Worm (Caenorhabditis elegans) whole organism, L1 larva: ENCODE measurements around the gene cdd-1.
A peak's percentile ranks its signal among the peaks of the same experiment; 100 is the strongest.

Experiments used
- C04F5.9 ChIP-seq: sonication (generic microtip); optimal IDR thresholded peaks from 2 replicates; lab custom pipeline; 2016; ENCODE audit warnings: missing genetic modification characterization, missing compliant biosample characterization
- C16A3.4 ChIP-seq: fragments of 150-350 bp; optimal IDR thresholded peaks from 2 replicates; lab custom pipeline; 2014; ENCODE audit warnings: missing biosample characterization, missing genetic modification characterization
- F16B12.6 ChIP-seq: fragments of 150-350 bp; optimal IDR thresholded peaks from 2 replicates; lab custom pipeline; 2014; ENCODE audit warnings: missing biosample characterization, missing genetic modification characterization
- aha-1 ChIP-seq: fragments of 150-350 bp; optimal IDR thresholded peaks from 2 replicates; lab custom pipeline; 2014; ENCODE audit warnings: missing biosample characterization, missing genetic modification characterization
- alr-1 ChIP-seq: fragments of 200-800 bp; sonication (Bioruptor generic); optimal IDR thresholded peaks from 2 replicates; lab custom pipeline; 2018; ENCODE audit warnings: borderline replicate concordance, mild to moderate bottlenecking, missing genetic modification characterization, missing compliant biosample characterization
- ama-1 ChIP-seq: fragments of 150-350 bp; optimal IDR thresholded peaks from 2 replicates; lab custom pipeline; 2014
- blmp-1 ChIP-seq: fragments of 150-350 bp; optimal IDR thresholded peaks from 2 replicates; lab custom pipeline; 2014; ENCODE audit warnings: missing biosample characterization, missing genetic modification characterization
- ceh-63 ChIP-seq: fragments of 200-800 bp; sonication (Bioruptor generic); optimal IDR thresholded peaks from 2 replicates; lab custom pipeline; 2018; ENCODE audit warnings: mild to moderate bottlenecking, missing genetic modification characterization, missing compliant biosample characterization
- ces-1 ChIP-seq: fragments of 150-350 bp; optimal IDR thresholded peaks from 2 replicates; lab custom pipeline; 2014; ENCODE audit warnings: missing biosample characterization, missing genetic modification reagents, missing genetic modification characterization
- egl-13 ChIP-seq: sonication (generic microtip); optimal IDR thresholded peaks from 2 replicates; lab custom pipeline; 2016; ENCODE audit warnings: missing genotype, missing genetic modification reagents, missing genetic modification characterization, missing compliant biosample characterization
- egl-27 ChIP-seq, 2 experiments: fragments of 150-350 bp in 1 of 2; sonication (generic microtip); optimal IDR thresholded peaks; 3 replicates each; lab custom pipeline; 2017 to 2018; ENCODE audit warnings: missing biosample characterization in 2 of 2, missing genetic modification characterization in 2 of 2, missing genetic modification reagents in 2 of 2
- elt-2 ChIP-seq: sonication (generic microtip); optimal IDR thresholded peaks from 2 replicates; lab custom pipeline; 2016; ENCODE audit warnings: missing genetic modification characterization, mild to moderate bottlenecking, inconsistent platforms, missing compliant biosample characterization, missing genetic modification reagents
- elt-3 ChIP-seq, 6 experiments: fragments of 150-350 bp in 1 of 6; sonication (generic microtip); optimal IDR thresholded peaks; 2 replicates each; lab custom pipeline; 2017 to 2018; ENCODE audit warnings: missing biosample characterization in 6 of 6, missing genetic modification characterization in 6 of 6, inconsistent platforms in 1 of 6
- ets-5 ChIP-seq: fragments of 200-800 bp; sonication (Bioruptor generic); IDR thresholded peaks from 2 replicates; pipeline ENCODE4 v1.3.6; 2022; ENCODE audit warnings: missing genetic modification characterization, missing compliant biosample characterization
- fkh-10 ChIP-seq: sonication (generic microtip); optimal IDR thresholded peaks from 2 replicates; lab custom pipeline; 2017; ENCODE audit warnings: missing biosample characterization, missing genetic modification reagents, missing genetic modification characterization
- hlh-17 ChIP-seq: fragments of 200-800 bp; sonication (Bioruptor generic); optimal IDR thresholded peaks from 2 replicates; lab custom pipeline; 2018; ENCODE audit warnings: missing genetic modification characterization, mild to moderate bottlenecking, missing compliant biosample characterization, moderate library complexity, borderline replicate concordance
- jun-1 ChIP-seq: fragments of 150-350 bp; optimal IDR thresholded peaks from 2 replicates; lab custom pipeline; 2014; ENCODE audit warnings: missing biosample characterization, missing genetic modification reagents, missing genetic modification characterization
- lin-14 ChIP-seq: fragments of 200-800 bp; sonication (Bioruptor generic); optimal IDR thresholded peaks from 2 replicates; lab custom pipeline; 2018; ENCODE audit warnings: mild to moderate bottlenecking, missing genetic modification characterization, moderate library complexity, missing compliant biosample characterization
- lin-35 ChIP-seq, 2 experiments: fragments of 150-350 bp; optimal IDR thresholded peaks; 2 replicates each; lab custom pipeline; 2014; ENCODE audit warnings: missing biosample characterization in 2 of 2, missing genetic modification characterization in 2 of 2, missing genetic modification reagents in 2 of 2
- lin-39 ChIP-seq: fragments of 150-350 bp; optimal IDR thresholded peaks from 2 replicates; lab custom pipeline; 2014; ENCODE audit warnings: missing biosample characterization, missing genetic modification reagents, missing genetic modification characterization
- mab-9 ChIP-seq: fragments of 200-800 bp; sonication (Bioruptor generic); IDR thresholded peaks from 2 replicates; pipeline ENCODE4 v1.3.6; 2022; ENCODE audit warnings: missing genetic modification reagents, missing genetic modification characterization, missing compliant biosample characterization
- nhr-20 ChIP-seq: sonication (generic microtip); optimal IDR thresholded peaks from 2 replicates; lab custom pipeline; 2016; ENCODE audit warnings: mild to moderate bottlenecking, missing genetic modification characterization, missing compliant biosample characterization
- nhr-237 ChIP-seq: fragments of 150-350 bp; optimal IDR thresholded peaks from 2 replicates; lab custom pipeline; 2014; ENCODE audit warnings: missing biosample characterization, missing genetic modification characterization
- nhr-28 ChIP-seq: fragments of 150-350 bp; optimal IDR thresholded peaks from 2 replicates; lab custom pipeline; 2014; ENCODE audit warnings: missing biosample characterization, missing genetic modification characterization
- nhr-76 ChIP-seq: sonication (generic microtip); optimal IDR thresholded peaks from 2 replicates; lab custom pipeline; 2017; ENCODE audit warnings: missing biosample characterization, missing genetic modification characterization
- nhr-84 ChIP-seq: sonication (generic microtip); optimal IDR thresholded peaks from 2 replicates; lab custom pipeline; 2017; ENCODE audit warnings: missing biosample characterization, missing genetic modification characterization
- nhr-85 ChIP-seq: sonication (generic microtip); peaks from one replicate; lab custom pipeline; 2016; ENCODE audit warnings: missing genetic modification characterization, inconsistent platforms, missing compliant biosample characterization
- nhr-90 ChIP-seq: sonication (generic microtip); optimal IDR thresholded peaks from 2 replicates; lab custom pipeline; 2016; ENCODE audit warnings: mild to moderate bottlenecking, missing genetic modification characterization, missing compliant biosample characterization; ENCODE audit not compliant: poor library complexity
- pqm-1 ChIP-seq: sonication (generic microtip); optimal IDR thresholded peaks from 3 replicates; lab custom pipeline; 2017; ENCODE audit warnings: missing biosample characterization, missing genetic modification characterization
- skn-1 ChIP-seq: fragments of 150-350 bp; optimal IDR thresholded peaks from 2 replicates; lab custom pipeline; 2014; ENCODE audit warnings: missing biosample characterization, missing genetic modification characterization
- snu-23 ChIP-seq: sonication (generic microtip); optimal IDR thresholded peaks from 2 replicates; lab custom pipeline; 2016; ENCODE audit warnings: missing genetic modification characterization, missing compliant biosample characterization
- sox-4 ChIP-seq: sonication (generic microtip); optimal IDR thresholded peaks from 2 replicates; lab custom pipeline; 2016; ENCODE audit warnings: missing genetic modification characterization, missing compliant biosample characterization
- sptf-1 ChIP-seq: fragments of 150-350 bp; optimal IDR thresholded peaks from 2 replicates; lab custom pipeline; 2014; ENCODE audit warnings: missing biosample characterization, missing genetic modification characterization
- sup-37 ChIP-seq: fragments of 200-800 bp; sonication (Bioruptor generic); optimal IDR thresholded peaks from 2 replicates; lab custom pipeline; 2018; ENCODE audit warnings: mild to moderate bottlenecking, missing genetic modification characterization, missing compliant biosample characterization
- tbx-2 ChIP-seq: sonication (generic microtip); optimal IDR thresholded peaks from 2 replicates; lab custom pipeline; 2016; ENCODE audit warnings: missing genetic modification characterization, missing compliant biosample characterization
- tlp-1 ChIP-seq: fragments of 150-350 bp; optimal IDR thresholded peaks from 2 replicates; lab custom pipeline; 2014; ENCODE audit warnings: missing biosample characterization, missing genetic modification characterization
- unc-30 ChIP-seq: sonication (generic microtip); optimal IDR thresholded peaks from 2 replicates; lab custom pipeline; 2017; ENCODE audit warnings: missing biosample characterization, missing genetic modification characterization
- unc-62 ChIP-seq: fragments of 150-350 bp; optimal IDR thresholded peaks from 2 replicates; lab custom pipeline; 2014; ENCODE audit warnings: missing biosample characterization, missing genetic modification reagents, missing genetic modification characterization
- ztf-11 ChIP-seq, 2 experiments: sonication (generic microtip); optimal IDR thresholded peaks; 2 replicates each; lab custom pipeline; 2016 to 2017; ENCODE audit warnings: missing genetic modification characterization in 2 of 2, missing biosample characterization in 1 of 2, missing compliant biosample characterization in 1 of 2

cdd-1 gene

DNA sequence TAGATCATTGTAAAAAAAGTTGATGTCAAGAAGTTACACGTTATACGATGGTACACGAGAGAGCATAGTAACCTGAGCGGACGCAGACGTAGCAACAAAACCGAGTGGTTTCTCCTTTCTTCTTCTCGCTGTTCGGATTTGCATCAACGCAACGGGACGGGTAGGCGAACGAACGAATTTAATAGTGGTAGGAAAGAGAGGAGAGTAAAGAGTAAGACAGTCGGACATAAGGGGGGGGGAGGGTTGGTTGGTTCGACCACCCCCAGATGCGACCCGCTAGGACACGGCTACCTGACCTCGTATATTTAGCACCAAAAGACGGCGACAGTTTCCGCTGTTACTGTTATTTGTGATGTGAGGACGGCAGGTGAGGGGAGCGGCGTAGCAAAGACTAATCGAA, 9.7 kb downstream of the cdd-1 start:
- TF ChIP-seq nhr-85 (tag; lab: Kevin White, UChicago), result peak; percentile 65
- peak; percentile 73 for TF ChIP-seq lin-14 (GFP tag; lab: Kevin White, UChicago)
- no peak for TF ChIP-seq nhr-20 (tag; lab: Kevin White, UChicago)
- TF ChIP-seq blmp-1 (tag; lab: Kevin White, UChicago), result peak; percentile 64

- TF ChIP-seq ces-1 (GFP tag; lab: Kevin White, UChicago) (no peak), nhr-76 (tag; lab: Kevin White, UChicago) (no peak), skn-1 (tag; lab: Kevin White, UChicago) (no peak), alr-1 (tag; lab: Kevin White, UChicago) (no peak), aha-1 (tag; lab: Kevin White, UChicago) (no peak), ets-5 (GFP tag; lab: Robert Waterston, UW) (no peak), lin-14 (GFP tag; lab: Kevin White, UChicago) (peak; percentile 28), tbx-2 (tag; lab: Kevin White, UChicago) (no peak), unc-62 (GFP tag; lab: Kevin White, UChicago) (no peak), nhr-85 (tag; lab: Kevin White, UChicago) (peak; percentile 74), mab-9 (GFP tag; lab: Robert Waterston, UW) (no peak), nhr-237 (tag; lab: Kevin White, UChicago) (no peak), ztf-11 (tag; optimal IDR thresholded peaks at IDR 0.05; lab: Kevin White, UChicago) (no peak), blmp-1 (tag; lab: Kevin White, UChicago) (peak; percentile 97), nhr-28 (tag; lab: Kevin White, UChicago) (no peak), snu-23 (GFP tag; lab: Kevin White, UChicago) (no peak)
Observed at ce11 chrX:8200206-8200605, 10.7 kb downstream of the cdd-1 start.

- peak; percentile 29 for TF ChIP-seq blmp-1 (tag; lab: Kevin White, UChicago)
- no peak for TF ChIP-seq aha-1 (tag; lab: Kevin White, UChicago)
- peak; percentile 44 for TF ChIP-seq elt-2 (tag; lab: Kevin White, UChicago)
- TF ChIP-seq lin-35 (GFP tag; optimal IDR thresholded peaks at IDR 0.05; lab: Kevin White, UChicago), result peak in 1 of 2 experiments; percentile 35
Observed at ce11 chrX:8193213-8193612, 17.7 kb downstream of the cdd-1 start.

ce11 chrX:8185037-8185436, 25.9 kb downstream of the cdd-1 start, which contains the start of gene C17H11.5:
Gene C17H11.5, minus strand, starts transcription at chrX:8185137.
- no peak for TF ChIP-seq sptf-1 (tag; lab: Kevin White, UChicago)

ce11 chrX:8181590-8182311, 29.2 kb downstream of the cdd-1 start, which contains the start of gene C17H11.4:
Gene C17H11.4, minus strand, starts transcription at chrX:8181640.
- TF ChIP-seq nhr-85 (tag; lab: Kevin White, UChicago), result peak; percentile 10

ce11 chrX:8173610-8174009, 37.3 kb downstream of the cdd-1 start, which contains the start of gene C17H11.1:
Gene C17H11.1, plus strand, starts transcription at chrX:8173910.
- TF ChIP-seq sup-37 (GFP tag; lab: Kevin White, UChicago) (no peak), fkh-10 (GFP tag; lab: Kevin White, UChicago) (no peak), ama-1 (lab: Kevin White, UChicago) (no peak), mab-9 (GFP tag; lab: Robert Waterston, UW) (no peak), tlp-1 (no peak), C04F5.9 (tag; lab: Kevin White, UChicago) (no peak), elt-3 (tag; optimal IDR thresholded peaks at IDR 0.05; lab: Kevin White, UChicago) (no peak), ceh-63 (GFP tag; lab: Kevin White, UChicago) (no peak)

DNA sequence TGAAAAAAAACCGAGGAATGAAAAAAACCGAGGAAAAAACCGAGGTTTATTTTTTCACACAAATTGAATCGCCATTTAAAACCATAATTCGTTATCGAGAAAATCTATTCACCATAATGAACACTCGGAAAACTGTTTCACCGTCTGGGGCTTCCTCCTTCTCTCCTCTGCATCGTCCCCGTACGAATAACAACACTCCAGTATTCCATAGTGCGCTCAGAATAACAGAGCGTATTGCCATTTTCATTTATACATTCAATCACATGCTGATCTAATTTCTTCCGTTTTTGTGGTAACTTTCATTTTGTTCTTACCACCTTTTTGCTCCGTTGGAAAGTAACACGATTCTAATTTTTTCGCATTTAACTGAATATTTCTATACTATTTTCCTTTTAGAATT, 41.4 kb downstream of the cdd-1 start, which contains the start of gene C17H11.2:
Gene C17H11.2 (plus strand): TSS at position 397 of the 400 bp plus-strand sequence.
- TF ChIP-seq unc-30 (no peak), egl-13 (tag; lab: Kevin White, UChicago) (no peak), egl-27 (tag; optimal IDR thresholded peaks at IDR 0.05; lab: Kevin White, UChicago) (no peak), unc-62 (GFP tag; lab: Kevin White, UChicago) (no peak), F16B12.6 (tag; lab: Kevin White, UChicago) (no peak), sox-4 (tag; lab: Kevin White, UChicago) (no peak), lin-39 (tag; lab: Kevin White, UChicago) (no peak), tbx-2 (tag; lab: Kevin White, UChicago) (no peak), nhr-20 (tag; lab: Kevin White, UChicago) (peak; percentile 2), nhr-90 (tag; lab: Kevin White, UChicago) (no peak), hlh-17 (GFP tag; lab: Kevin White, UChicago) (no peak), C16A3.4 (tag; lab: Kevin White, UChicago) (peak; percentile 6), lin-14 (GFP tag; lab: Kevin White, UChicago) (peak; percentile 42), jun-1 (tag; lab: Kevin White, UChicago) (no peak), pqm-1 (tag; lab: Kevin White, UChicago) (no peak), nhr-84 (no peak)
